Fruit fly (Drosophila melanogaster) whole organism, prepupa: Measurements from ENCODE around the gene teq.

Source experiments
- CG10669 ChIP-seq: fragments of 200-800 bp; sonication (Bioruptor generic); optimal IDR thresholded peaks from 3 replicates; lab custom pipeline; 2018; ENCODE audit warnings: missing biosample characterization, mild to moderate bottlenecking, missing genetic modification characterization, moderate library complexity
- CG11902 ChIP-seq: fragments of 200-800 bp; sonication (Bioruptor generic); optimal IDR thresholded peaks from 3 replicates; lab custom pipeline; 2016; ENCODE audit warnings: missing biosample characterization, missing genetic modification characterization
- CG15336 ChIP-seq: fragments of 200-800 bp; sonication (Bioruptor generic); IDR thresholded peaks from 2 replicates; pipeline ENCODE4 v1.3.6; 2022; ENCODE audit warnings: missing biosample characterization, missing genetic modification characterization
- CG32006 ChIP-seq: fragments of 200-800 bp; sonication (Bioruptor generic); optimal IDR thresholded peaks from 3 replicates; lab custom pipeline; 2017; ENCODE audit warnings: missing biosample characterization, mild to moderate bottlenecking, missing genetic modification characterization
- CG6163 ChIP-seq: fragments of 200-800 bp; sonication (Bioruptor generic); IDR thresholded peaks from 3 replicates; pipeline ENCODE4 v1.3.6; 2022; ENCODE audit warnings: missing biosample characterization, missing genetic modification characterization
- CG8319 ChIP-seq: fragments of 200-800 bp; sonication (Bioruptor generic); optimal IDR thresholded peaks from 3 replicates; lab custom pipeline; 2016; ENCODE audit warnings: missing biosample characterization, missing genetic modification characterization
- CG9139 ChIP-seq: fragments of 200-800 bp; sonication (Bioruptor generic); optimal IDR thresholded peaks from 3 replicates; lab custom pipeline; 2017; ENCODE audit warnings: missing biosample characterization, mild to moderate bottlenecking, missing genetic modification characterization
- Met ChIP-seq: fragments of 200-800 bp; sonication (Bioruptor generic); optimal IDR thresholded peaks from 3 replicates; lab custom pipeline; 2016; ENCODE audit warnings: missing biosample characterization, missing genetic modification characterization
- dac ChIP-seq: fragments of 200-800 bp; sonication (Bioruptor generic); optimal IDR thresholded peaks from 2 replicates; lab custom pipeline; 2017; ENCODE audit warnings: missing biosample characterization, mild to moderate bottlenecking, missing genetic modification characterization
- dsx ChIP-seq: fragments of 200-800 bp; optimal IDR thresholded peaks from 3 replicates; lab custom pipeline; 2019; ENCODE audit warnings: missing biosample characterization, mild to moderate bottlenecking, missing genetic modification characterization, moderate library complexity; ENCODE audit not compliant: poor library complexity, severe bottlenecking
- fd85E ChIP-seq: fragments of 200-800 bp; sonication (Bioruptor generic); optimal IDR thresholded peaks from 3 replicates; lab custom pipeline; 2016; ENCODE audit warnings: missing biosample characterization, missing genetic modification characterization
- lz ChIP-seq: fragments of 200-800 bp; sonication (Bioruptor generic); optimal IDR thresholded peaks from 3 replicates; lab custom pipeline; 2016; ENCODE audit warnings: missing biosample characterization, missing genetic modification characterization
- net ChIP-seq: fragments of 200-800 bp; sonication (Bioruptor generic); optimal IDR thresholded peaks from 3 replicates; lab custom pipeline; 2016; ENCODE audit warnings: missing biosample characterization, missing genetic modification characterization

dm6 chr3L:9119564-9119963 lies 45.1 kb downstream of the teq start:
- no peak for TF ChIP-seq dsx (GFP tag; lab: Kevin White, UChicago)
- no peak for TF ChIP-seq dac (GFP tag; lab: Kevin White, UChicago)
- no peak for TF ChIP-seq CG11902 (GFP tag; lab: Kevin White, UChicago)
- TF ChIP-seq net (GFP tag; lab: Kevin White, UChicago), result no peak
- no peak for TF ChIP-seq CG9139 (GFP tag; lab: Kevin White, UChicago)
- TF ChIP-seq CG6163, result 0 out of 3 replicates have a peak, but pooled peaks have one; percentile 31
- TF ChIP-seq CG15336 (GFP tag; lab: Robert Waterston, UW), result peak; percentile 38; the same call in 1 of the 2 replicates
- peak; percentile 34 for TF ChIP-seq CG32006
- no peak for TF ChIP-seq Met (GFP tag; lab: Kevin White, UChicago)
- no peak for TF ChIP-seq lz (GFP tag; lab: Kevin White, UChicago)
- no peak for TF ChIP-seq CG10669 (GFP tag; lab: Kevin White, UChicago)
- TF ChIP-seq CG8319 (GFP tag; lab: Kevin White, UChicago), result no peak
- no peak for TF ChIP-seq fd85E (GFP tag; lab: Kevin White, UChicago)
